Worm (Caenorhabditis elegans): Measurements from ENCODE around the gene C09G1.2.

The C09G1.2 gene

DNA sequence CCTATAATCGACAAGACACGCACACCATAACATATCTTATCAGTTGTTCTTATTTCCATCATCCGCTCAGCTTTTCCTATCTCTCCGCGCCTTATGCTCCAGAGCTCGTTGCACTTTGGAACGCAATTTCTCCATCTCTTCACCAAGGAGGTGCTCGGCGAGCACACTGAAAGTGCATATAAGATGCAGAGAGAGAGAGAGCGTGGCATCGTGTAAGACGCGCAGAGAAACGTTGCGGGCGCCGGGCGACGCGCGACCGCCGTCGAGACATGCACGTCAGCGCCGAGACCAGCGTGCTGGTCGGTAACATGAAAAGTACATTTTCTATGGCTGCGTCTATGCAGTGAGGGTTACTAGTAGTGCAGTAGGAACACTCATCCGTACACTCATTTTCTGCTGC is 42.0 kb upstream of the C09G1.2 start (continued):
- TF ChIP-seq T20F7.1 (GFP tag; optimal IDR thresholded peaks at IDR 0.05) (peak; percentile 56), Y105C5A.15 (GFP tag; IDR thresholded peaks at IDR 0.05) (no peak), ztf-11 (tag; optimal IDR thresholded peaks at IDR 0.05) (no peak), nhr-48 (tag; optimal IDR thresholded peaks at IDR 0.05) (peak; percentile 91), tra-1 (GFP tag; IDR thresholded peaks at IDR 0.05) (no peak), fos-1 (tag; optimal IDR thresholded peaks at IDR 0.05) (no peak), pha-4 (GFP tag; IDR thresholded peaks at IDR 0.05) (peak; percentile 61), pha-4 (tag; optimal IDR thresholded peaks at IDR 0.05) (no peak), ceh-28 (tag; optimal IDR thresholded peaks at IDR 0.05) (no peak), ctbp-1 (GFP tag; IDR thresholded peaks at IDR 0.05) (peak; percentile 92), dmd-8 (GFP tag; IDR thresholded peaks at IDR 0.05) (no peak), F49E8.2 (tag; optimal IDR thresholded peaks at IDR 0.05; ENCODE audit: borderline replicate concordance) (no peak), unc-62 (GFP tag; optimal IDR thresholded peaks at IDR 0.05 in 1 of 2) (no peak), unc-62 (tag; optimal IDR thresholded peaks at IDR 0.05) (no peak), aha-1 (tag) (peak; percentile 84), madf-9 (GFP tag; conservative IDR thresholded peaks at IDR 0.05) (0 out of 2 replicates have a peak, but pooled peaks have one; percentile 44), ceh-20 (GFP tag; IDR thresholded peaks at IDR 0.05) (peak; percentile 75; the same call in 1 of the 2 replicates), lin-38 (GFP tag; IDR thresholded peaks at IDR 0.05) (no peak), hlh-30 (tag; optimal IDR thresholded peaks at IDR 0.05; ENCODE audit: insufficient read depth) (peak; percentile 81), egl-27 (tag; optimal IDR thresholded peaks at IDR 0.05) (no peak), aly-2 (tag; optimal IDR thresholded peaks at IDR 0.05) (no peak), tag-97 (GFP tag; IDR thresholded peaks at IDR 0.05) (no peak), ces-1 (GFP tag; optimal IDR thresholded peaks at IDR 0.05) (no peak), Y48G9A.11 (GFP tag; IDR thresholded peaks at IDR 0.05) (no peak), dve-1 (tag; optimal IDR thresholded peaks at IDR 0.05; ENCODE audit: insufficient read depth) (peak; percentile 88), zfp-2 (tag; optimal IDR thresholded peaks at IDR 0.05) (no peak), daf-8 (GFP tag; IDR thresholded peaks at IDR 0.05) (no peak), nhr-237 (tag; optimal IDR thresholded peaks at IDR 0.05) (no peak), madf-5 (GFP tag; IDR thresholded peaks at IDR 0.05) (no peak), lin-29 (GFP tag; IDR thresholded peaks at IDR 0.05) (0 out of 2 replicates have a peak, but pooled peaks have one; percentile 29), saeg-2 (GFP tag; IDR thresholded peaks at IDR 0.05) (peak; percentile 78)

DNA sequence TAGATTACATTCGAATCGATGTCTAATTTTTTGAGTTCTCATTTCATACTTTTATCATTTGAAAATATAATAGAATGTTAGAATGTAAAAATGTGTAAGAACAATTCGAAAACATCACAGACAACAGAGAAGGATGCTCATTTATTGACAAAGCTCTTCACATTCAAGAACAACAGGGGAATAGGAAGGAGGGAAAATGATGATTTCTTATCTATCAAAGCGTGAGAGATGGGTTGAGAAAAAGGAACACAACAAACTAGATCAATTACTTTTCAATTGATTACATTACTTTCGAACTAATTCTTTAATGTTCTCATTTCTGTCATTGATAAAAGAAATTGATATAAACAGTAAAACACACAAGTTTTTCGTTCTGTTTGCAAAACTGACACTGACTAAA is 34.3 kb upstream of the C09G1.2 start, which contains the start of the genes VB0395L.1 and nhx-1:
Gene VB0395L.1, minus strand, starts transcription at position 186 of the 400 bp plus-strand sequence.
Gene nhx-1, plus strand, starts transcription at position 326 of the 400 bp plus-strand sequence.
- TF ChIP-seq cey-2 (tag; optimal IDR thresholded peaks at IDR 0.05; ENCODE audit: borderline replicate concordance, insufficient read depth) = no peak
- no peak for TF ChIP-seq arid-1 (GFP tag; conservative IDR thresholded peaks at IDR 0.05)
- no peak for TF ChIP-seq mdt-29 (GFP tag; IDR thresholded peaks at IDR 0.05)
- no peak for TF ChIP-seq daf-16 (GFP tag; optimal IDR thresholded peaks at IDR 0.05)
- TF ChIP-seq daf-16 (tag; optimal IDR thresholded peaks at IDR 0.05) = peak; percentile 92
- no peak for TF ChIP-seq nhr-102 (tag; optimal IDR thresholded peaks at IDR 0.05)
- TF ChIP-seq set-16 (GFP tag; IDR thresholded peaks at IDR 0.05) = no peak
- TF ChIP-seq nhr-28 (tag; optimal IDR thresholded peaks at IDR 0.05) = peak; percentile 3
- no peak for TF ChIP-seq nhr-237 (tag; optimal IDR thresholded peaks at IDR 0.05)
- no peak for TF ChIP-seq dpl-1 (GFP tag; optimal IDR thresholded peaks at IDR 0.05)
- no peak for TF ChIP-seq unc-130 (GFP tag; optimal IDR thresholded peaks at IDR 0.05)
- TF ChIP-seq fos-1 (tag; optimal IDR thresholded peaks at IDR 0.05) = no peak

Measured in whole organism, L4 larva.